Fruit fly (Drosophila melanogaster) whole organism: ENCODE data around the gene HisRS.

Source experiments
- CG8478 ChIP-seq: fragments of >200 bp; optimal IDR thresholded peaks from 2 replicates; lab custom pipeline; 2018; ENCODE audit warnings: inconsistent platforms
- Dll ChIP-seq: fragments of >200 bp; optimal IDR thresholded peaks from 2 replicates; lab custom pipeline; 2017
- EcR ChIP-seq, 2 experiments: fragments of >200 bp; optimal IDR thresholded peaks; 2 replicates each; lab custom pipeline; 2017; ENCODE audit warnings: missing biosample characterization in 2 of 2, missing genetic modification characterization in 2 of 2, missing genetic modification reagents in 2 of 2
- pan ChIP-seq: fragments of >200 bp; optimal IDR thresholded peaks from 2 replicates; lab custom pipeline; 2017
- psq ChIP-seq: fragments of >200 bp; optimal IDR thresholded peaks from 2 replicates; lab custom pipeline; 2017
- usp ChIP-seq: fragments of >200 bp; optimal IDR thresholded peaks from 2 replicates; lab custom pipeline; 2017; ENCODE audit warnings: missing biosample characterization, missing genetic modification characterization, mixed read lengths

The HisRS gene

dm6 chrX:18504948-18505597 lies 10.2 kb upstream of the HisRS start, which contains the start of gene Wnt5:
Wnt5 (minus strand) TSS chrX:18505405.
- no peak for TF ChIP-seq CG8478
- TF ChIP-seq pan, result no peak
- TF ChIP-seq psq, result no peak
- TF ChIP-seq EcR (GFP tag; optimal IDR thresholded peaks at IDR 0.05; lab: Kevin White, UChicago), result no peak
- TF ChIP-seq usp (GFP tag; lab: Kevin White, UChicago), result no peak
- no peak for TF ChIP-seq Dll

dm6 chrX:18506639-18507528 lies 8.3 kb upstream of the HisRS start:
- TF ChIP-seq Dll (no peak), EcR (GFP tag; optimal IDR thresholded peaks at IDR 0.05; lab: Kevin White, UChicago) (no peak), usp (GFP tag; lab: Kevin White, UChicago) (no peak), CG8478 (no peak), pan (no peak), psq (no peak)

DNA sequence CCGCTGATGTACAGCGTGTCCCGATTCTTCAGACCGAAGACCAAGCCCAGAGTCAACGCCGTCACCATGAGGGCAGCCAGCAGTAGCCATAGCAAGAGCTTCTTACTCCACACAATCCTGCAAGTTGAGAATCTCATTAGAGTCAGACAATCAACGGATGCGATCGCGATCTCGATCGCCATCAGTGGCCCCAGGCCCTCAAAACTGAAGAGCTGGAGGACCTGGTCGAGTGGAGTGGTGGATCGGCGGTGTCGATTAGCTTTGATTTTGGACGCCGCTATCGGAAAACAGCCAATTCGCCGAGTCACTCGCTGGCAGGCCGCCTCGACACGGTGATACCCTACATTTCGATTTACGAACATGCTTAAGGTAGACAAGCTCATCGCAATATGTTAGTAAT lies 6.7 kb upstream of the HisRS start:
- TF ChIP-seq EcR (GFP tag; optimal IDR thresholded peaks at IDR 0.05; lab: Kevin White, UChicago), result no peak
- no peak for TF ChIP-seq Dll
- no peak for TF ChIP-seq psq
- no peak for TF ChIP-seq pan
- TF ChIP-seq CG8478, result no peak
- no peak for TF ChIP-seq usp (GFP tag; lab: Kevin White, UChicago)

DNA sequence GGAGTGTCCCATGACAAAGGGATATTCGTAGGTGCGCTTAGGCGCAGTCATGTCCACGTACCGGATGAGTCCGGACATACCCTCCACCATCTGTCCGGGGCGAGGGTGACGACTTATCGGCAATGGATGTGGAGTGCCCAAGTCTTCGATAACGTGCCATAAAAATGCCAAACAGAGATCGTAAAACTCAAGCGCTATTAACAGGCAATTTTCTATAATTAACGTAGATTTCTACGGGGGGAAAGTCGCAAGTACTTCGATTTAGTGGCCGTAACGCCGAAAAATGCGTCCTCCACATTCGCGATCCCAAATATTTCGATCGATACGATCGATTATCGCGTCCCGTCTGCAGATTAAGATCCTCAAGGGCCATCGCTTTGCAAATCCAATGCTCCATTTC lies 5.8 kb upstream of the HisRS start:
- TF ChIP-seq Dll (no peak), EcR (GFP tag; optimal IDR thresholded peaks at IDR 0.05; lab: Kevin White, UChicago) (no peak), psq (no peak), pan (no peak), usp (GFP tag; lab: Kevin White, UChicago) (no peak)

DNA sequence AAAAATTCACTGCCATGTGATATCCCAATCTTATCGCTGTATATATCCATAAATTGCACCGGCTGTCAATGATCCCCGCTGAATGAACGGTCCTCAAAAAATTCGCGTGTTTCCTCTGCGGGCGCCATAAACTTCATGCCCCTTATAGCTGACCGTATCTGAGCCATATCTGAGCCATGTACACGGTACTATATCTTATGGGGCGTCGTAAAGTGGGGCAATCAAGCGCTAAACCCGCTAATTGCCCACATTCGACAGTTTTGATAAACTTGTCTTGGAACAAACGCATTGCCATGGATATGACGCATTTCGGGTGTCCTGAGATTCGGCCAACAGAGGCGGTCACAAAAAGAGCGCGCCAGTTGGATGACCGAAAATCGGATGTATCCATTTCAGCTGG lies 4.3 kb upstream of the HisRS start:
- TF ChIP-seq Dll (no peak), usp (GFP tag; lab: Kevin White, UChicago) (no peak), CG8478 (no peak), psq (no peak), pan (no peak), EcR (GFP tag; optimal IDR thresholded peaks at IDR 0.05; lab: Kevin White, UChicago) (no peak)

DNA sequence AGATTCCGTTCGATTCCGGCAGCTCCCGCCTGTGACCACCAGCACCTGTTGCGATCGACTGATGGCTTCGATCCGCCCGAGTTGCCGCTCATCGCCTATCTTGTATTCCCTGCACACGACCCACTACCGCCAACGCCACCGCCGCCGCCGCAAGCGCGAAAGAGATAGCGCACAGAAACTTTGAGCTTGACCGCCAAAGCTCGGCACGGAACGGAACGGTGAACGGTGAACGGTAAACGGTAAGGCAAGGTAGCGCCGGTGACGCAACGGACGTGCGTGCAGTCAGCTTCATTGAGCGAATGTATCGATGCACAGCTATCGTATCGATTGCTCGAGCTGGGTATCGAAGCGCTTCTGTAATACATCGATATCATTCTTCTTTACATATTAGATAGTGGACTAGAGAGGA lies 3.0 kb upstream of the HisRS start, which contains the start of gene Ggt-1:
Gene Ggt-1 (minus strand): TSS at position 251 of the 409 bp plus-strand sequence.
- no peak for TF ChIP-seq psq
- no peak for TF ChIP-seq pan
- no peak for TF ChIP-seq Dll
- no peak for TF ChIP-seq CG8478
- no peak for TF ChIP-seq EcR (GFP tag; optimal IDR thresholded peaks at IDR 0.05; lab: Kevin White, UChicago)
- TF ChIP-seq usp (GFP tag; lab: Kevin White, UChicago), result no peak

dm6 chrX:18514767-18515166 lies 461 bp upstream of the HisRS start, which contains the start of gene CG6470:
CG6470 (minus strand) TSS chrX:18514867.
- TF ChIP-seq CG8478 (no peak), usp (GFP tag; lab: Kevin White, UChicago) (no peak), pan (no peak), EcR (GFP tag; optimal IDR thresholded peaks at IDR 0.05; lab: Kevin White, UChicago) (no peak), psq (no peak), Dll (no peak)

DNA sequence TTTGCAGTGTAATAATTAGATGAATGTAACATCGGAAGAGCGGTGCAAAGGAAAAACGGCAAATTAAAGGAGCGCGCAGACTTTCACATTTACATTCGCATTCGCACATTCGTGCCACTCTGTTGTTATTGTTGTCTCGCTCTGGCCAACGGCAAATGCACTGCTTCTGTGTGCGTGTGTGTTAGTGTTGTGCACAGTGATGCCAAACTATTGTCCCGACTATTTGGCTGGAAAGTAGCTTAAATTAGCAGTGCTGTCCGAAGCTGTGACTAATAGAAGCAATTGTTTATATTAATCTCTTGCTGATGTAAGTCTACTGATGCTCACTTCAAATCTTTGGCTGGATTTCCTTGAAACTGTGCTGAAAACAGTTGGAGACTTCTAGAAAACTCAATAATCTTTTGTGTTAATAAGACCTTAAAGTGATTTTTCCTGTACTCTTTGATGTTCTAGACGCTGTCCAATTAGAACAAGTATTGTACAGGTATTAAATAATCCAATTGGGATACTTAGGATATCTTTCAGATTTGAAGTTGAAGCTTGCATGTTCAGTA lies 837 bp downstream of the HisRS start:
- no peak for TF ChIP-seq EcR (GFP tag; optimal IDR thresholded peaks at IDR 0.05; lab: Kevin White, UChicago)
- TF ChIP-seq psq, result no peak
- no peak for TF ChIP-seq usp (GFP tag; lab: Kevin White, UChicago)
- TF ChIP-seq CG8478, result no peak
- TF ChIP-seq Dll, result no peak
- no peak for TF ChIP-seq pan

- TF ChIP-seq usp (GFP tag; lab: Kevin White, UChicago) (no peak), Dll (no peak), CG8478 (no peak), pan (no peak), psq (no peak), EcR (GFP tag; optimal IDR thresholded peaks at IDR 0.05; lab: Kevin White, UChicago) (no peak)
Measured at dm6 chrX:18517415-18517814, 2.2 kb downstream of the HisRS start.

DNA sequence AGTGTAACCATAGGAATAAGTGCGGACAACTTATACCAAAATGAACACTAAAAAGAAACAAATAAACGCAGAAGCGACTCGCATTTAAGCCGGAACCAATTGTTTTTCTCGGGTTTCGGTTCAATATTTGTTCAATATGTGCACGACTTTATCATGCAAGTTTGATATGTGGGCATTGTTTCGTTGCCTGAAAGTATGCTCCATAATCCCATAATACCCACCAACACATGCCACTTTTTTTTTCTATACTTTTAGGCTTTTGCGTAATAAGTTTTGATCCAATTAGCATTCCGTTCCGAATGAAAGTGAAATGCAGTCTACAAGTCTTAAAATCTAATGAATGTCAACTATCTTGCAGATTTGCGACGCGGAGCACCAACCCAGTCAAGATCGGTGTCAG lies 5.1 kb downstream of the HisRS start:
- TF ChIP-seq Dll (no peak), EcR (GFP tag; optimal IDR thresholded peaks at IDR 0.05; lab: Kevin White, UChicago) (no peak), psq (no peak), CG8478 (no peak), usp (GFP tag; lab: Kevin White, UChicago) (no peak), pan (no peak)

DNA sequence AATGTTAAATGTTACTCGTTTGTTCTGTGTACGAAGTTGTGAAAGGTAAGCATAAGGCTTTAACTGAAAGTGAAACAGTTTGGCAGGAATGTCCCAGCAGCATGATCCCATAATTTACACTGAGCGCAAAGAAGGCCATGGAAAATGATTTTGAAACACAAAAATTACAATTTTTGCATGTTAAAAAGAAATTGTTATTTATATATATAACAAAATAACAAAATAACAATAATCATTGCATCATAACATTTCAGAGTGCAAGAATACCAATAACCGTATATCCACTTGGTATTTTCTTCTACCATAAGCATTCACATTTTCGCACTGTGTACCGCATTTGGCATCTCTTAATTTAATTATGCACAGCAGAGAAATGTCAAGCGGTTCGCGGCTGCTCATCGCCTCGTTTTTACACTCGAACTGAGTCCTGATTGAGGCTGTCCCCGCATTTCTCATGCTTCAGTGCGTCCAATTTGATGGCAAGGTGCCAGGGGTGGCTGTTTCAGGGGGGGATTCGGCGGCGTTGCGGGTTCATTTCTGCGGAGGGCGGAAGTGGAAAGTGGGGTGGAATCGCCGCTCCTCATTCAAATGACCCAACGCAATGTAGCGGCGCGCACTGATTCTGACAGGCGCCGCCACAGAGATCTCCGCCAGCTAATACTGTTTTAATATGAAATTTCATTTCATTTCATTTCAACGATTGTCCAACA lies 7.3 kb downstream of the HisRS start, which contains the start of gene CG6481:
Gene CG6481 (minus strand): TSS at position 51 of the 710 bp plus-strand sequence.
- no peak for TF ChIP-seq Dll
- TF ChIP-seq CG8478, result no peak
- no peak for TF ChIP-seq usp (GFP tag; lab: Kevin White, UChicago)
- no peak for TF ChIP-seq EcR (GFP tag; optimal IDR thresholded peaks at IDR 0.05; lab: Kevin White, UChicago)
- no peak for TF ChIP-seq pan
- TF ChIP-seq psq, result no peak

dm6 chrX:18523146-18523812 lies 8.1 kb downstream of the HisRS start:
- TF ChIP-seq EcR (GFP tag; optimal IDR thresholded peaks at IDR 0.05; lab: Kevin White, UChicago) (no peak), Dll (no peak), psq (no peak), CG8478 (no peak), usp (GFP tag; lab: Kevin White, UChicago) (no peak), pan (no peak)
